Worm (Caenorhabditis elegans) whole organism, L3 larva: Measurements from ENCODE around the gene R105.5.

Experiments
- ceh-16 ChIP-seq: sonication (generic microtip); optimal IDR thresholded peaks from 2 replicates; lab custom pipeline; 2017; ENCODE audit warnings: missing biosample characterization, missing genetic modification characterization
- nhr-237 ChIP-seq: fragments of 150-350 bp; optimal IDR thresholded peaks from 2 replicates; lab custom pipeline; 2014; ENCODE audit warnings: missing biosample characterization, missing genetic modification characterization
- skn-1 ChIP-seq: fragments of 150-350 bp; optimal IDR thresholded peaks from 2 replicates; lab custom pipeline; 2014; ENCODE audit warnings: missing biosample characterization, missing genetic modification characterization

ce11 chrIV:4655979-4656378 is 19.9 kb downstream of the R105.5 start:
- TF ChIP-seq skn-1 (tag; lab: Kevin White, UChicago) (no peak), ceh-16 (tag; lab: Kevin White, UChicago) (no peak), nhr-237 (tag; lab: Kevin White, UChicago) (no peak)
